Worm (Caenorhabditis elegans) whole organism, L2 larva: ENCODE measurements around the gene pxmp-4.
A peak's percentile ranks its signal among the peaks of the same experiment; 100 is the strongest.

ENCODE experiments used
- F13H6.1 ChIP-seq: sonication (generic microtip); optimal IDR thresholded peaks from 2 replicates; lab custom pipeline; 2016; ENCODE audit warnings: missing genetic modification characterization, missing compliant biosample characterization
- R02D3.7 ChIP-seq: fragments of 150-350 bp; optimal IDR thresholded peaks from 2 replicates; lab custom pipeline; 2014; ENCODE audit warnings: missing biosample characterization, missing genetic modification characterization
- Y55F3AM.14 ChIP-seq: fragments of 200-800 bp; sonication (Bioruptor generic); optimal IDR thresholded peaks from 2 replicates; lab custom pipeline; 2018; ENCODE audit warnings: mild to moderate bottlenecking, missing genetic modification characterization, missing compliant biosample characterization
- alr-1 ChIP-seq: fragments of 150-350 bp; optimal IDR thresholded peaks from 2 replicates; lab custom pipeline; 2014; ENCODE audit warnings: missing biosample characterization, missing genetic modification characterization
- aly-2 ChIP-seq: fragments of 150-350 bp; optimal IDR thresholded peaks from 2 replicates; lab custom pipeline; 2014; ENCODE audit warnings: missing biosample characterization, missing genetic modification characterization
- ama-1 ChIP-seq: fragments of 150-350 bp; optimal IDR thresholded peaks from 2 replicates; lab custom pipeline; 2018; ENCODE audit warnings: inconsistent platforms
- blmp-1 ChIP-seq: sonication (generic microtip); optimal IDR thresholded peaks from 2 replicates; lab custom pipeline; 2017; ENCODE audit warnings: missing genetic modification characterization, mild to moderate bottlenecking, missing compliant biosample characterization, antibody characterized with exemption, moderate library complexity; ENCODE audit not compliant: insufficient read depth
- ceh-16 ChIP-seq: fragments of 150-350 bp; optimal IDR thresholded peaks from 2 replicates; lab custom pipeline; 2014; ENCODE audit warnings: missing biosample characterization, missing genetic modification characterization
- ceh-82 ChIP-seq: fragments of 150-350 bp; optimal IDR thresholded peaks from 2 replicates; lab custom pipeline; 2014; ENCODE audit warnings: missing biosample characterization, missing genetic modification characterization
- crh-2 ChIP-seq: sonication (generic microtip); optimal IDR thresholded peaks from 2 replicates; lab custom pipeline; 2017; ENCODE audit warnings: missing biosample characterization, missing genetic modification characterization
- elt-1 ChIP-seq: fragments of 150-350 bp; optimal IDR thresholded peaks from 2 replicates; lab custom pipeline; 2014; ENCODE audit warnings: missing biosample characterization, missing genetic modification characterization
- elt-3 ChIP-seq: sonication (generic microtip); optimal IDR thresholded peaks from 2 replicates; lab custom pipeline; 2017; ENCODE audit warnings: missing biosample characterization, missing genetic modification characterization
- fos-1 ChIP-seq: fragments of 150-350 bp; optimal IDR thresholded peaks from 2 replicates; lab custom pipeline; 2014; ENCODE audit warnings: missing biosample characterization, missing genetic modification characterization
- gmeb-1 ChIP-seq: fragments of 150-350 bp; optimal IDR thresholded peaks from 2 replicates; lab custom pipeline; 2014; ENCODE audit warnings: missing biosample characterization, missing genetic modification characterization
- lin-13 ChIP-seq: fragments of 150-350 bp; optimal IDR thresholded peaks from 2 replicates; lab custom pipeline; 2014; ENCODE audit warnings: missing biosample characterization, missing genetic modification reagents, missing genetic modification characterization
- lin-39 ChIP-seq: fragments of 150-350 bp; optimal IDR thresholded peaks from 2 replicates; lab custom pipeline; 2014; ENCODE audit warnings: missing biosample characterization, missing genetic modification reagents, missing genetic modification characterization
- lsy-2 ChIP-seq, 2 experiments: fragments of 150-350 bp in 1 of 2; sonication (generic microtip) in 1 of 2; optimal IDR thresholded peaks; 2 replicates each; lab custom pipeline; 2014 to 2017; ENCODE audit warnings: missing biosample characterization in 2 of 2, missing genetic modification characterization in 2 of 2
- mab-5 ChIP-seq: fragments of 150-350 bp; optimal IDR thresholded peaks from 2 replicates; lab custom pipeline; 2014; ENCODE audit warnings: missing biosample characterization, missing genetic modification characterization
- mdl-1 ChIP-seq, 2 experiments: fragments of 150-350 bp in 1 of 2; sonication (generic microtip) in 1 of 2; optimal IDR thresholded peaks; 2 replicates each; lab custom pipeline; 2017; ENCODE audit warnings: missing biosample characterization in 2 of 2, missing genetic modification characterization in 2 of 2
- nhr-10 ChIP-seq: sonication (generic microtip); optimal IDR thresholded peaks from 2 replicates; lab custom pipeline; 2017; ENCODE audit warnings: missing biosample characterization, missing genetic modification characterization
- nhr-11 ChIP-seq: fragments of 150-350 bp; optimal IDR thresholded peaks from 2 replicates; lab custom pipeline; 2014; ENCODE audit warnings: missing biosample characterization, missing genetic modification characterization
- nhr-12 ChIP-seq: fragments of 150-350 bp; optimal IDR thresholded peaks from 2 replicates; lab custom pipeline; 2014; ENCODE audit warnings: missing biosample characterization, missing genetic modification characterization
- nhr-129 ChIP-seq: fragments of 150-350 bp; optimal IDR thresholded peaks from 2 replicates; lab custom pipeline; 2014; ENCODE audit warnings: missing biosample characterization, missing genetic modification characterization
- nhr-21 ChIP-seq: fragments of 150-350 bp; optimal IDR thresholded peaks from 2 replicates; lab custom pipeline; 2014; ENCODE audit warnings: missing biosample characterization, missing genetic modification characterization
- nhr-23 ChIP-seq: fragments of 150-350 bp; optimal IDR thresholded peaks from 2 replicates; lab custom pipeline; 2014; ENCODE audit warnings: missing biosample characterization, missing genetic modification reagents, missing genetic modification characterization
- nhr-25 ChIP-seq: fragments of 150-350 bp; sonication (generic microtip); optimal IDR thresholded peaks from 3 replicates; lab custom pipeline; 2014; ENCODE audit warnings: missing biosample characterization, missing genetic modification characterization
- nhr-6 ChIP-seq: fragments of 150-350 bp; optimal IDR thresholded peaks from 2 replicates; lab custom pipeline; 2014; ENCODE audit warnings: missing biosample characterization, missing genetic modification characterization
- nhr-77 ChIP-seq: fragments of 150-350 bp; optimal IDR thresholded peaks from 2 replicates; lab custom pipeline; 2014; ENCODE audit warnings: missing biosample characterization, missing genetic modification characterization
- peb-1 ChIP-seq: fragments of 150-350 bp; optimal IDR thresholded peaks from 2 replicates; lab custom pipeline; 2014; ENCODE audit warnings: missing biosample characterization, missing genetic modification characterization
- sem-4 ChIP-seq: fragments of 150-350 bp; optimal IDR thresholded peaks from 2 replicates; lab custom pipeline; 2014; ENCODE audit warnings: missing biosample characterization, missing genetic modification reagents, missing genetic modification characterization
- skn-1 ChIP-seq: sonication (generic microtip); optimal IDR thresholded peaks from 2 replicates; lab custom pipeline; 2017; ENCODE audit warnings: missing biosample characterization, missing genetic modification characterization
- sma-3 ChIP-seq: sonication (generic microtip); optimal IDR thresholded peaks from 2 replicates; lab custom pipeline; 2016; ENCODE audit warnings: missing genetic modification reagents, missing genetic modification characterization, missing compliant biosample characterization
- sma-9 ChIP-seq, 2 experiments: fragments of 150-350 bp in 1 of 2; sonication (generic microtip) in 1 of 2; optimal IDR thresholded peaks; 2 replicates each; lab custom pipeline; 2014 to 2016; ENCODE audit warnings: missing genetic modification characterization in 2 of 2, mild to moderate bottlenecking in 1 of 2, missing biosample characterization in 1 of 2, missing compliant biosample characterization in 1 of 2, missing genetic modification reagents in 1 of 2, moderate library complexity in 1 of 2
- snpc-4 ChIP-seq: fragments of 150-350 bp; optimal IDR thresholded peaks from 2 replicates; lab custom pipeline; 2014; ENCODE audit warnings: missing biosample characterization, missing genetic modification characterization
- unc-39 ChIP-seq: fragments of 150-350 bp; optimal IDR thresholded peaks from 2 replicates; lab custom pipeline; 2014; ENCODE audit warnings: missing biosample characterization, missing genetic modification characterization
- unc-55 ChIP-seq: fragments of 150-350 bp; sonication (generic microtip); optimal IDR thresholded peaks from 3 replicates; lab custom pipeline; 2014; ENCODE audit warnings: missing biosample characterization, missing genetic modification reagents, missing genetic modification characterization
- zag-1 ChIP-seq: fragments of 150-350 bp; optimal IDR thresholded peaks from 2 replicates; lab custom pipeline; 2014; ENCODE audit warnings: missing biosample characterization, missing genetic modification characterization
- ztf-4 ChIP-seq: fragments of 150-350 bp; optimal IDR thresholded peaks from 2 replicates; lab custom pipeline; 2014; ENCODE audit warnings: missing biosample characterization, missing genetic modification characterization

Gene pxmp-4

DNA sequence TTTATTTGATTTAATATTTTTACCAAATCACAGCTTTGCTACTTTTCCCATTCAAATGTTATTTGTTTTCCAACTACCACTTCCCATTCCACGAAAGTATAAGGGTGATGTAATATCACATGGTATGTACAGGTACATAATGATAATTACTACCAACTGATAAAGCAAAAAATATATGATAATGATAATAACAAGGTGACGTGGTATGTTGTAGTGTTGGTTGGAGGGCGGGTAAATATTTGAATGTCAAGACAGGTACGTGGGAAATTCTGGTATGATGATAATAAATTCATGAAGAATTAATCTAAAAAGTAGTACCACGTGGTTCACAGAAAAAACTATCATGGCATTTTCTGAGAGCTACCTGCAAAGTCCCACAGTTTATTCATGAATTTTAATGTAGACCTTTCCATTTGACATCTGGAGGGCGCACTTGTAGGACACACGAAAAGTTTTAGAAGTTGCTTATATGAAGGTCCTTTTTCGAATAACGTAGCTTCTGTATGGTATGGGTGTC lies 45.1 kb downstream of the pxmp-4 start:
- TF ChIP-seq gmeb-1 (tag; lab: Kevin White, UChicago) (peak; percentile 67), lin-39 (tag; lab: Kevin White, UChicago) (no peak), blmp-1 (tag; lab: Kevin White, UChicago) (peak; percentile 18), crh-2 (peak; percentile 90), skn-1 (tag; lab: Kevin White, UChicago) (peak; percentile 87), Y55F3AM.14 (GFP tag; lab: Kevin White, UChicago) (peak; percentile 47), alr-1 (tag; lab: Kevin White, UChicago) (no peak), nhr-21 (peak; percentile 3), elt-1 (tag; lab: Kevin White, UChicago) (no peak), sma-9 (GFP tag; optimal IDR thresholded peaks at IDR 0.05; lab: Kevin White, UChicago) (peak; percentile 50), sma-9 (tag; optimal IDR thresholded peaks at IDR 0.05; lab: Kevin White, UChicago) (no peak), lsy-2 (tag; optimal IDR thresholded peaks at IDR 0.05; lab: Kevin White, UChicago) (peak in 1 of 2 experiments; percentile 43), aly-2 (tag; lab: Kevin White, UChicago) (no peak), F13H6.1 (tag; lab: Kevin White, UChicago) (peak; percentile 6), nhr-11 (no peak), nhr-77 (tag; lab: Kevin White, UChicago) (no peak), fos-1 (peak; percentile 80), sma-3 (GFP tag; lab: Kevin White, UChicago) (peak; percentile 56), ama-1 (lab: Kevin White, UChicago) (peak; percentile 13)

DNA sequence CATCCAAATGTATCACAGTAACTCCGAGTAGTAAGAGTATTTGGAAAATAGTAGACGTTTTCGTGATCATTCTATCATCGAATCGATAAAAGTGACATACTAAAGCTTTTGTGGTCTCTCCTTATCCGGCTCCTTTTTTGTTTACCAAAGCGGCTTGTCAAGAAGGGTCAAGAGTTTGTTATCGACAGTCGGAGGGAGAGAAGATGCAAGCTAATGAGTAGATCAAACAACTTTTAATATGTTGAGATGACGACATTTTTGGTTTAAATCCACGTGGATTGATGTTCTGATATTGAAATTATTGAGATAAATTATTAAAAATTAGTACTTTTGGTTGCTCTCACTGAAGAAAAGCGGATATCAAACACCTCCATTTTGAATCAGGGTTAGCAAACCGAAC lies 45.6 kb downstream of the pxmp-4 start, which contains the start of gene T21D12.7:
T21D12.7 (minus strand) TSS at position 101 of the 400 bp plus-strand sequence.
- TF ChIP-seq F13H6.1 (tag; lab: Kevin White, UChicago) (no peak), sem-4 (tag; lab: Kevin White, UChicago) (no peak), elt-3 (tag; lab: Kevin White, UChicago) (no peak), mdl-1 (tag; optimal IDR thresholded peaks at IDR 0.05; lab: Kevin White, UChicago) (no peak), lin-13 (GFP tag; lab: Kevin White, UChicago) (no peak), Y55F3AM.14 (GFP tag; lab: Kevin White, UChicago) (no peak), mab-5 (no peak), ceh-16 (tag; lab: Kevin White, UChicago) (no peak), snpc-4 (tag; lab: Kevin White, UChicago) (no peak), peb-1 (tag; lab: Kevin White, UChicago) (no peak), nhr-12 (tag; lab: Kevin White, UChicago) (no peak), ceh-82 (tag; lab: Kevin White, UChicago) (no peak), unc-55 (GFP tag; lab: Kevin White, UChicago) (no peak), blmp-1 (tag; lab: Kevin White, UChicago) (no peak), ztf-4 (tag; lab: Kevin White, UChicago) (no peak), unc-39 (tag; lab: Kevin White, UChicago) (no peak), aly-2 (tag; lab: Kevin White, UChicago) (no peak), nhr-129 (tag; lab: Kevin White, UChicago) (no peak), nhr-25 (tag; lab: Kevin White, UChicago) (no peak), R02D3.7 (tag; lab: Kevin White, UChicago) (no peak)

DNA sequence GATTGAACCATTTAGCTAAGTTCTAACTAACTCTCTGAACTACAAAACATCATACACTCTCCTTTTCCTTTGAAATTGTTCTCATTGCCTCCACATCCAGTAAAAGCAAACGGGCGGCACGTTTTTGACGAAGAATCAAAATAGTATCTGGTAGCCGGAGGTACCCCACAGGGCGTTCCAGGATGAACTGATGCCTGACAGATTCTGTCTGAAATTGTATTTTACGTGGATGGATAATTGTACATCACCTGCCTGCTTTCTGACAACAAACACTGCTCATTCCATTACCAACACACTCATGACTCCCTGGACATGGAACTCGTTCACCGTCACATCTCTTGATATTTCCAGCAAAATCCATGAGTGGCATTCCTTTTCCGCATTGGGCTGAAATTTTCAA lies 46.6 kb downstream of the pxmp-4 start:
- no peak for TF ChIP-seq nhr-12 (tag; lab: Kevin White, UChicago)
- TF ChIP-seq zag-1 (tag; lab: Kevin White, UChicago): no peak
- TF ChIP-seq nhr-21: no peak
- no peak for TF ChIP-seq skn-1 (tag; lab: Kevin White, UChicago)
- TF ChIP-seq nhr-10 (tag; lab: Kevin White, UChicago): no peak
- TF ChIP-seq nhr-6 (tag; lab: Kevin White, UChicago): no peak
- no peak for TF ChIP-seq gmeb-1 (tag; lab: Kevin White, UChicago)
- TF ChIP-seq nhr-23: no peak
